Worm (Caenorhabditis elegans) whole organism, early embryonic: Measurements from ENCODE around the gene F58E6.5.

Experiments
- B0310.2 ChIP-seq: sonication (generic microtip); optimal IDR thresholded peaks from 2 replicates; lab custom pipeline; 2016; ENCODE audit warnings: mild to moderate bottlenecking, missing genetic modification characterization, missing compliant biosample characterization
- F13C5.2 ChIP-seq: sonication (generic microtip); optimal IDR thresholded peaks from 2 replicates; lab custom pipeline; 2017; ENCODE audit warnings: mild to moderate bottlenecking, missing genetic modification characterization, inconsistent platforms, missing compliant biosample characterization
- aly-1 ChIP-seq: sonication (generic microtip); optimal IDR thresholded peaks from 2 replicates; lab custom pipeline; 2016; ENCODE audit warnings: missing genetic modification characterization, missing compliant biosample characterization
- ama-1 ChIP-seq: fragments of 150-350 bp; optimal IDR thresholded peaks from 2 replicates; lab custom pipeline; 2014
- ceh-13 ChIP-seq: fragments of 200-800 bp; sonication (Bioruptor generic); optimal IDR thresholded peaks from 2 replicates; lab custom pipeline; 2018; ENCODE audit warnings: mild to moderate bottlenecking, missing genetic modification characterization, missing compliant biosample characterization
- ceh-36 ChIP-seq: sonication (generic microtip); optimal IDR thresholded peaks from 2 replicates; lab custom pipeline; 2016; ENCODE audit warnings: missing genetic modification characterization, inconsistent platforms, missing compliant biosample characterization
- ets-7 ChIP-seq: sonication (generic microtip); optimal IDR thresholded peaks from 2 replicates; lab custom pipeline; 2016; ENCODE audit warnings: missing genotype, missing genetic modification characterization, missing compliant biosample characterization
- flt-1 ChIP-seq: fragments of 200-800 bp; sonication (Bioruptor generic); IDR thresholded peaks from 2 replicates; pipeline ENCODE4 v1.3.6; 2022; ENCODE audit warnings: missing genetic modification characterization, missing compliant biosample characterization
- hmbx-1 ChIP-seq: sonication (generic microtip); optimal IDR thresholded peaks from 2 replicates; lab custom pipeline; 2016; ENCODE audit warnings: mild to moderate bottlenecking, missing genetic modification characterization, missing compliant biosample characterization
- hmg-4 ChIP-seq: fragments of 200-800 bp; sonication (Bioruptor generic); optimal IDR thresholded peaks from 2 replicates; lab custom pipeline; 2018; ENCODE audit warnings: mild to moderate bottlenecking, missing genetic modification characterization, missing compliant biosample characterization
- hnd-1 ChIP-seq: sonication (generic microtip); optimal IDR thresholded peaks from 2 replicates; lab custom pipeline; 2016; ENCODE audit warnings: missing genetic modification characterization, missing compliant biosample characterization
- pes-1 ChIP-seq: fragments of 200-800 bp; sonication (Bioruptor generic); IDR thresholded peaks from 2 replicates; pipeline ENCODE4 v1.3.6; 2022; ENCODE audit warnings: missing genetic modification reagents, missing genetic modification characterization, missing compliant biosample characterization
- scrt-1 ChIP-seq: fragments of 200-800 bp; sonication (Bioruptor generic); IDR thresholded peaks from 2 replicates; pipeline ENCODE4 v1.3.6; 2022; ENCODE audit warnings: missing genetic modification characterization, missing compliant biosample characterization
- sea-1 ChIP-seq: fragments of 200-800 bp; sonication (Bioruptor generic); conservative IDR thresholded peaks from 2 replicates; pipeline ENCODE4 v1.3.6; 2022; ENCODE audit warnings: missing genetic modification characterization, missing compliant biosample characterization
- tbx-11 ChIP-seq: fragments of 200-800 bp; sonication (Bioruptor generic); IDR thresholded peaks from 2 replicates; pipeline ENCODE4 v1.3.6; 2022; ENCODE audit warnings: missing genetic modification characterization, missing compliant biosample characterization
- tbx-37 ChIP-seq: fragments of 200-800 bp; sonication (Bioruptor generic); conservative IDR thresholded peaks from 2 replicates; pipeline ENCODE4 v1.3.6; 2022; ENCODE audit warnings: missing genetic modification reagents, missing genetic modification characterization, missing compliant biosample characterization
- tra-4 ChIP-seq: sonication (generic microtip); optimal IDR thresholded peaks from 2 replicates; lab custom pipeline; 2017; ENCODE audit warnings: missing genetic modification characterization, missing compliant biosample characterization

Gene F58E6.5

ce11 chrV:9716397-9716796 lies 38.0 kb downstream of the F58E6.5 start, which contains the start of gene str-188:
TSS of gene str-188 (plus strand) at chrV:9716697.
- TF ChIP-seq B0310.2 (no peak), aly-1 (no peak), hmbx-1 (tag; lab: Kevin White, UChicago) (no peak), hnd-1 (no peak), hmg-4 (GFP tag; lab: Kevin White, UChicago) (no peak), flt-1 (GFP tag; lab: Robert Waterston, UW) (no peak), pes-1 (GFP tag; lab: Robert Waterston, UW) (no peak), ceh-36 (tag; lab: Kevin White, UChicago) (no peak), F13C5.2 (tag; lab: Kevin White, UChicago) (no peak), sea-1 (GFP tag; lab: Robert Waterston, UW) (no peak), tbx-11 (GFP tag; lab: Robert Waterston, UW) (no peak), ets-7 (tag; lab: Kevin White, UChicago) (no peak), tra-4 (no peak), tbx-37 (GFP tag; lab: Robert Waterston, UW) (no peak), scrt-1 (GFP tag; lab: Robert Waterston, UW) (no peak), ceh-13 (GFP tag; lab: Kevin White, UChicago) (no peak), ama-1 (lab: Kevin White, UChicago) (no peak)

DNA sequence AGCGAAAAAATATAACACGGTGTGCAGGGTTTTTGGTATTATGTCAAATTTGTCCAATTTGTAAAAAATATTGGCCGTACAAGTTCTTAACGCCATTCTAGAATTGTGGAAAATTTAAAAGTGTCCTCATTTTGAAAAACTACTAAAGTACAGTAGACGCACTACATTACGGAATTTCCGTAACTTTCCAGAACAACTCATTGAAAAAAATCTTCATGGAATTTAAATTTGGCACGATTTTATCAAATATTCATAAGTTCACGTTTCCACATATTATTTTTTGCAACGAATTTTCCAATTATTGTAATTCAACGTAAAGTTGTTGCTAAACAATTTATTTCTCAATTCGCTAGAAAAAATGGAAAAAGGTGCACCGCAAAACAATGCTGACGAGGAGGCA lies 39.5 kb downstream of the F58E6.5 start, which contains the start of gene F40F9.3:
Gene F40F9.3 (plus strand): TSS at position 301 of the 400 bp plus-strand sequence.
- no peak for TF ChIP-seq sea-1 (GFP tag; lab: Robert Waterston, UW)
- no peak for TF ChIP-seq tra-4
- TF ChIP-seq B0310.2 = no peak

DNA sequence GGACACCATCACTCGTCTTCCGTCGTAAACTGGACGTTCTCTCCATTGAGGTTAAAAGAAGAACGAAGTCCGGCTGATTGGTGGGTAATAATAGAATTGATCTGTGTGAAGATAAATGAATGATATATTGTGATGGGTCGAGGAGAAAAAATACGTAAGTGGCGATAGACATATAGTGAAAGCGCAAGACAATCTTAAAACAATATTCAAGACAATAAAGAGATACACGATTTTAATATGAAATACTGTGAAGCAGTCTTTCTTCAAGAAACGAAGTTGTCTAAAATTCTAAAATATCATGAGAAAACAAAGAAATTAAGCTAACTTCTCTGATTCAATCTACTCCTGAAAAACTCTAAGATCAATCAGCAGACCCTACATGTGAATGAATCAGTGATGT lies 40.8 kb downstream of the F58E6.5 start, which contains the start of gene F40F9.10:
Gene F40F9.10 (minus strand): TSS at position 101 of the 400 bp plus-strand sequence.
- TF ChIP-seq sea-1 (GFP tag; lab: Robert Waterston, UW) (no peak), hmbx-1 (tag; lab: Kevin White, UChicago) (no peak), hmg-4 (GFP tag; lab: Kevin White, UChicago) (no peak), aly-1 (no peak), scrt-1 (GFP tag; lab: Robert Waterston, UW) (no peak), ama-1 (lab: Kevin White, UChicago) (no peak), tbx-11 (GFP tag; lab: Robert Waterston, UW) (no peak), pes-1 (GFP tag; lab: Robert Waterston, UW) (no peak), ets-7 (tag; lab: Kevin White, UChicago) (no peak), flt-1 (GFP tag; lab: Robert Waterston, UW) (no peak), ceh-36 (tag; lab: Kevin White, UChicago) (no peak), ceh-13 (GFP tag; lab: Kevin White, UChicago) (no peak), hnd-1 (no peak)

ce11 chrV:9712418-9713173 lies 41.8 kb downstream of the F58E6.5 start:
- TF ChIP-seq tbx-11 (GFP tag; lab: Robert Waterston, UW) = no peak
- TF ChIP-seq ceh-36 (tag; lab: Kevin White, UChicago) = no peak
- TF ChIP-seq hmg-4 (GFP tag; lab: Kevin White, UChicago) = no peak
- no peak for TF ChIP-seq hnd-1
- TF ChIP-seq sea-1 (GFP tag; lab: Robert Waterston, UW) = no peak
- no peak for TF ChIP-seq scrt-1 (GFP tag; lab: Robert Waterston, UW)
- no peak for TF ChIP-seq hmbx-1 (tag; lab: Kevin White, UChicago)
- no peak for TF ChIP-seq B0310.2
- no peak for TF ChIP-seq flt-1 (GFP tag; lab: Robert Waterston, UW)
- TF ChIP-seq aly-1 = no peak
- TF ChIP-seq ets-7 (tag; lab: Kevin White, UChicago) = no peak
- TF ChIP-seq pes-1 (GFP tag; lab: Robert Waterston, UW) = no peak
- TF ChIP-seq ama-1 (lab: Kevin White, UChicago) = no peak
- TF ChIP-seq tra-4 = no peak
- TF ChIP-seq ceh-13 (GFP tag; lab: Kevin White, UChicago) = no peak
- TF ChIP-seq F13C5.2 (tag; lab: Kevin White, UChicago) = no peak
- no peak for TF ChIP-seq tbx-37 (GFP tag; lab: Robert Waterston, UW)

- TF ChIP-seq ets-7 (tag; lab: Kevin White, UChicago) (no peak), ceh-36 (tag; lab: Kevin White, UChicago) (no peak), B0310.2 (no peak), hmbx-1 (tag; lab: Kevin White, UChicago) (no peak), flt-1 (GFP tag; lab: Robert Waterston, UW) (no peak), tbx-11 (GFP tag; lab: Robert Waterston, UW) (no peak), ama-1 (lab: Kevin White, UChicago) (no peak), hmg-4 (GFP tag; lab: Kevin White, UChicago) (no peak), tbx-37 (GFP tag; lab: Robert Waterston, UW) (no peak), aly-1 (no peak), pes-1 (GFP tag; lab: Robert Waterston, UW) (no peak), tra-4 (no peak), F13C5.2 (tag; lab: Kevin White, UChicago) (no peak), sea-1 (GFP tag; lab: Robert Waterston, UW) (no peak)
These were observed 43.2 kb downstream of the F58E6.5 start for ce11 chrV:9711174-9711573.

DNA sequence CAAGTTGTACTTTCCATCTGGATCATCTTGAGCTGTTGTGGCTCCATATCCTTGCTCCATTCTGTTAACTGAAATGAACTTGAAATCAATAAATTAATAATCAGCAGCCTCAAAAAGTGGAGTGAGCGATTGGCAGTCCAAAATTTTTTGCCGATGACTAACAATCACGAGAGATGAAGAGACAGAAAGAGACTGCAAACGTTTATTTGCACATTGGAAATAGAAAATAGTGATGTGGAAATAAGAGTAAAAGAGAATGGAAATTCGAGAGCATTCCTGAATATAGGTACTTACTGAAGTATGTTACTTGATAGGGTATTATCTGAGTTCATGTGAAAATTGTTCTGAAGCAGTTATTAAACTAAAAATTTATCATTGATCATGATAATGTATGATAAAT lies 44.6 kb downstream of the F58E6.5 start, which contains the start of gene tag-120:
Gene tag-120 (minus strand): TSS at position 68 of the 400 bp plus-strand sequence.
- TF ChIP-seq flt-1 (GFP tag; lab: Robert Waterston, UW) = no peak
- no peak for TF ChIP-seq B0310.2
- TF ChIP-seq ama-1 (lab: Kevin White, UChicago) = no peak
- no peak for TF ChIP-seq F13C5.2 (tag; lab: Kevin White, UChicago)
- no peak for TF ChIP-seq aly-1
- no peak for TF ChIP-seq scrt-1 (GFP tag; lab: Robert Waterston, UW)
- TF ChIP-seq sea-1 (GFP tag; lab: Robert Waterston, UW) = no peak

ce11 chrV:9706592-9706991 lies 47.8 kb downstream of the F58E6.5 start:
- TF ChIP-seq tra-4 = no peak
- TF ChIP-seq sea-1 (GFP tag; lab: Robert Waterston, UW) = no peak
- TF ChIP-seq hmbx-1 (tag; lab: Kevin White, UChicago) = no peak
- TF ChIP-seq hnd-1 = no peak
- no peak for TF ChIP-seq F13C5.2 (tag; lab: Kevin White, UChicago)
- TF ChIP-seq ama-1 (lab: Kevin White, UChicago) = no peak
- no peak for TF ChIP-seq B0310.2
- no peak for TF ChIP-seq ets-7 (tag; lab: Kevin White, UChicago)
- no peak for TF ChIP-seq ceh-36 (tag; lab: Kevin White, UChicago)
